Fruit fly (Drosophila melanogaster) whole organism, adult: Measurements from ENCODE around the gene CG17564.

Experiments used
- CG11617 ChIP-seq: fragments of 200-800 bp; sonication (Bioruptor generic); optimal IDR thresholded peaks from 2 replicates; lab custom pipeline; 2017; ENCODE audit warnings: mild to moderate bottlenecking, missing biosample characterization, missing genetic modification reagents, missing genetic modification characterization
- CG12768 ChIP-seq: fragments of 200-800 bp; sonication (Bioruptor generic); optimal IDR thresholded peaks from 2 replicates; lab custom pipeline; 2017; ENCODE audit warnings: missing biosample characterization, missing genetic modification characterization, mild to moderate bottlenecking, moderate library complexity, missing genetic modification reagents
- CG14711 ChIP-seq: fragments of 200-800 bp; sonication (Bioruptor generic); optimal IDR thresholded peaks from 2 replicates; lab custom pipeline; 2018; ENCODE audit warnings: missing biosample characterization, mild to moderate bottlenecking, missing genetic modification characterization, moderate library complexity
- CG1620 ChIP-seq: fragments of 200-800 bp; sonication (Bioruptor generic); optimal IDR thresholded peaks from 2 replicates; lab custom pipeline; 2016; ENCODE audit warnings: missing biosample characterization, missing genetic modification characterization
- CG33017 ChIP-seq: fragments of 200-800 bp; sonication (Bioruptor generic); optimal IDR thresholded peaks from 2 replicates; lab custom pipeline; 2018; ENCODE audit warnings: missing biosample characterization, mild to moderate bottlenecking, missing genetic modification characterization, moderate library complexity
- CG5204 ChIP-seq: fragments of 200-800 bp; sonication (Bioruptor generic); optimal IDR thresholded peaks from 2 replicates; lab custom pipeline; 2016; ENCODE audit warnings: missing biosample characterization, missing genetic modification characterization
- CG7045 ChIP-seq: fragments of 200-800 bp; sonication (Bioruptor generic); optimal IDR thresholded peaks from 2 replicates; lab custom pipeline; 2017; ENCODE audit warnings: missing biosample characterization, mild to moderate bottlenecking, missing genetic modification characterization
- CG7101 ChIP-seq: fragments of 200-800 bp; sonication (Bioruptor generic); optimal IDR thresholded peaks from 2 replicates; lab custom pipeline; 2018; ENCODE audit warnings: missing biosample characterization, mild to moderate bottlenecking, missing genetic modification characterization, moderate library complexity
- Clk ChIP-seq: fragments of 200-800 bp; sonication (Bioruptor generic); optimal IDR thresholded peaks from 2 replicates; lab custom pipeline; 2017; ENCODE audit warnings: missing biosample characterization, missing genetic modification characterization
- Crg-1 ChIP-seq: fragments of 200-800 bp; sonication (Bioruptor generic); optimal IDR thresholded peaks from 2 replicates; lab custom pipeline; 2016; ENCODE audit warnings: missing biosample characterization, missing genetic modification characterization
- Hr96 ChIP-seq: fragments of 200-800 bp; sonication (Bioruptor generic); optimal IDR thresholded peaks from 2 replicates; lab custom pipeline; 2016; ENCODE audit warnings: missing biosample characterization, missing genetic modification characterization
- Mnt ChIP-seq: fragments of 200-800 bp; sonication (Bioruptor generic); optimal IDR thresholded peaks from 2 replicates; lab custom pipeline; 2016; ENCODE audit warnings: missing biosample characterization, mild to moderate bottlenecking, missing genetic modification characterization
- bab1 ChIP-seq: fragments of 200-800 bp; sonication (Bioruptor generic); optimal IDR thresholded peaks from 3 replicates; lab custom pipeline; 2019; ENCODE audit warnings: missing biosample characterization, mild to moderate bottlenecking, missing genetic modification characterization, moderate library complexity
- cic ChIP-seq: fragments of 200-800 bp; sonication (Bioruptor generic); optimal IDR thresholded peaks from 2 replicates; lab custom pipeline; 2017; ENCODE audit warnings: missing biosample characterization, mild to moderate bottlenecking, missing genetic modification characterization, moderate library complexity
- cnc ChIP-seq, 2 experiments: fragments of >200 bp; optimal IDR thresholded peaks; 2 replicates each; lab custom pipeline; 2017
- kay ChIP-seq: fragments of 200-800 bp; sonication (Bioruptor generic); peaks from one replicate; lab custom pipeline; 2016; ENCODE audit warnings: missing biosample characterization, missing genetic modification characterization, borderline replicate concordance
- ovo ChIP-seq: fragments of 200-800 bp; sonication (Bioruptor generic); optimal IDR thresholded peaks from 2 replicates; lab custom pipeline; 2016; ENCODE audit warnings: missing biosample characterization, missing genetic modification characterization
- pad ChIP-seq: fragments of 200-800 bp; sonication (Bioruptor generic); optimal IDR thresholded peaks from 3 replicates; lab custom pipeline; 2017; ENCODE audit warnings: missing biosample characterization, missing genetic modification characterization, mild to moderate bottlenecking, moderate library complexity, missing genetic modification reagents
- tj ChIP-seq: fragments of 200-800 bp; sonication (Bioruptor generic); optimal IDR thresholded peaks from 3 replicates; lab custom pipeline; 2017; ENCODE audit warnings: missing biosample characterization, mild to moderate bottlenecking, missing genetic modification characterization, moderate library complexity
- toe ChIP-seq: fragments of 200-800 bp; sonication (Bioruptor generic); optimal IDR thresholded peaks from 2 replicates; lab custom pipeline; 2016; ENCODE audit warnings: missing biosample characterization, missing genetic modification characterization

Gene CG17564

DNA sequence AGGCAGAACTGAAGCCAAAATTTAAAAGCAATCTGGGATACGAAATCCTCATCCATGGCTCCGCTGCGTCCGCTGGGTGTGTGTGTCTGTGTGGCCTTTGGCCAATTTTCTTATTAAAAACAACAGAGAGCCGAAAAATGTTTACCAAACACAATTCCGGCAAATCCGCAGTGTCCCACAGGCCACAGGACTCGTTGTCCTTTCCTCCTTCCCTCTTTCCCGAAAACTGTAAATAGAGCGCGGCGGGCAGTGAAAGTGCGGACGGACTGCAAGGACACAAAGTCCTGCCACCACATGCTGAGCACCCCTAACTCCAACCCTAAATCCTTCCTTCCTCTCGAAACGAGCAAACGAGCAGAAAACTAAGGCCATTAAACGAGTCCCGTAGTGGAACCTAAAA is 34.2 kb upstream of the CG17564 start:
- no peak for TF ChIP-seq Hr96 (GFP tag; lab: Kevin White, UChicago)

dm6 chr2L:19328610-19329009 is 28.9 kb upstream of the CG17564 start:
- TF ChIP-seq Clk (GFP tag; lab: Kevin White, UChicago) (no peak), CG7101 (tag; lab: Kevin White, UChicago) (no peak), Crg-1 (GFP tag; lab: Kevin White, UChicago) (no peak), toe (GFP tag; lab: Kevin White, UChicago) (no peak), CG12768 (GFP tag; lab: Kevin White, UChicago) (no peak), CG1620 (GFP tag; lab: Kevin White, UChicago) (no peak), bab1 (no peak), cnc (optimal IDR thresholded peaks at IDR 0.05; lab: Kevin White, UChicago) (no peak), cic (no peak), CG14711 (tag; lab: Kevin White, UChicago) (no peak), ovo (GFP tag; lab: Kevin White, UChicago) (no peak), CG11617 (no peak), Hr96 (GFP tag; lab: Kevin White, UChicago) (no peak), tj (no peak), CG5204 (GFP tag; lab: Kevin White, UChicago) (no peak), CG33017 (tag; lab: Kevin White, UChicago) (no peak), CG7045 (GFP tag; lab: Kevin White, UChicago) (no peak)

DNA sequence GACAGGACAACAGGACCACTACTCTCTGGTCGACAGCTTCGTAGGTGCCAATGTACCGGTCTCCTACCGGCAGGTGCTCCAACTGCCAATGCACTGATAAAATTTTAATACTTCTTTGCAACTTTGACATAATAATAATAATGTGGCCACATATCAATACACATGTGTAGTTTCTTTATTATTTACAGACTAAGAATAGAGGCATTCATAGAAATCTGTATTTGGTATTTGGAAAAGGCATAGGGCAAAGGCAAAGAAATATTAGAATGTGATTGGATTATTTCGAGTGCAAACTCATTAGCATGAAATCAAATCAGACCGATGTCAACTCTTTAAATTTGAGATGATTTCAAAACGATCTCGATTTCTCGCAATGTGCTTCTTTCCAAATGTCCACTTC is 28.1 kb upstream of the CG17564 start:
- no peak for TF ChIP-seq CG5204 (GFP tag; lab: Kevin White, UChicago)
- TF ChIP-seq ovo (GFP tag; lab: Kevin White, UChicago) = no peak
- TF ChIP-seq cnc (optimal IDR thresholded peaks at IDR 0.05; lab: Kevin White, UChicago) = no peak
- TF ChIP-seq CG7101 (tag; lab: Kevin White, UChicago) = no peak
- no peak for TF ChIP-seq CG14711 (tag; lab: Kevin White, UChicago)
- no peak for TF ChIP-seq CG1620 (GFP tag; lab: Kevin White, UChicago)
- TF ChIP-seq CG33017 (tag; lab: Kevin White, UChicago) = no peak
- no peak for TF ChIP-seq tj
- no peak for TF ChIP-seq Clk (GFP tag; lab: Kevin White, UChicago)
- TF ChIP-seq Crg-1 (GFP tag; lab: Kevin White, UChicago) = no peak
- TF ChIP-seq toe (GFP tag; lab: Kevin White, UChicago) = no peak

DNA sequence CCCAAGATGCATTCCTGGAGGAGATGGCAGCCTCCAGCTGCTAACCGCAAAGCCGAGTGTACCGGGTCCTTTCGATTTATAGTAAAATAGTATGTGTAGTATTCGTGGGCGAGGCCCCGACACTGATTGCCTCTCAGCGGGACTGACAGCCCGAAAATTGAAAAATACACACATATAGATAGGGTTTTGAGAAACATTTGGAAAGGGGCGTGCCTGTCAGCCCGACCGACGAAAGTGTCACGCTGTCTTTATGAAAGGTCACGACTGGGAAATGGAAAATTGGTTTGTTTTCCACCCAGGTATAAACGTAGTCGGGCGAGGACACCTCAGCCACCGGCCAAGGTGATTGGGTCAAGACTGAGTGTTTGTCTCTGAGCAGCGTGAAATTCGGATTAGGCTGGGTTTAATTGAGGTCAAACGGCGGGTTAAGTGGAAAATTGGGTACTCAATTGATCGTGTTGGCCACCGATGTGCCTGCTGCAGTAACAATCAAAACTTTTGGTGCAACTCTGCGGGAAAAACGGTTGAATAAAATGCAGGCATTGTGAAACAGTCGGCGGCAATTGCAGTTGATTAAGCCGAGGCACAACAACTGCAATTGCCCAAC is 27.2 kb upstream of the CG17564 start:
- TF ChIP-seq CG7045 (GFP tag; lab: Kevin White, UChicago) = no peak
- no peak for TF ChIP-seq CG5204 (GFP tag; lab: Kevin White, UChicago)
- TF ChIP-seq Hr96 (GFP tag; lab: Kevin White, UChicago) = no peak
- TF ChIP-seq bab1 = no peak
- no peak for TF ChIP-seq cic
- no peak for TF ChIP-seq CG12768 (GFP tag; lab: Kevin White, UChicago)
- no peak for TF ChIP-seq tj
- no peak for TF ChIP-seq ovo (GFP tag; lab: Kevin White, UChicago)
- TF ChIP-seq toe (GFP tag; lab: Kevin White, UChicago) = no peak
- TF ChIP-seq CG7101 (tag; lab: Kevin White, UChicago) = no peak

DNA sequence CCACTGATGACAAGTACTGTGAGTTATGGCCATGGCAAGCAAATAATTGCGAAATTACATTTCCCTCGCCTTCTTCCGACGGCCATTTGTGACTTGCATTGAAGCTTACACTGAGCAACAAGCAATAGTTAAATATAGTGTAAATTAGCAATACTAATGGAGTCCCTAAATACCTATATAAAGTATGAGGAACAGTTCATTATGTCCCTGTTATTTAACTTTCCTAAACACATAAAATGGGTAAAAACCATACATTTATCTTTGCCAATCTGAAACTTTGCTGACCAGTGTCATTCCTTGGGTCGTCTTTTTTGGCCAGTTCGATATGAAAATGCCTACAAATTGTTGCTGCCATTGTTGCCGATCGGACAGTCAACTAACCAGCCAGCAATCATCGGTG is 25.7 kb upstream of the CG17564 start:
- TF ChIP-seq CG1620 (GFP tag; lab: Kevin White, UChicago) (no peak), ovo (GFP tag; lab: Kevin White, UChicago) (no peak), CG7101 (tag; lab: Kevin White, UChicago) (no peak), bab1 (no peak), cic (no peak), Clk (GFP tag; lab: Kevin White, UChicago) (no peak), Hr96 (GFP tag; lab: Kevin White, UChicago) (no peak), pad (GFP tag; lab: Kevin White, UChicago) (no peak), CG14711 (tag; lab: Kevin White, UChicago) (no peak), tj (no peak), CG11617 (no peak), cnc (optimal IDR thresholded peaks at IDR 0.05; lab: Kevin White, UChicago) (no peak), toe (GFP tag; lab: Kevin White, UChicago) (no peak), CG12768 (GFP tag; lab: Kevin White, UChicago) (no peak), Mnt (GFP tag; lab: Kevin White, UChicago) (no peak)

DNA sequence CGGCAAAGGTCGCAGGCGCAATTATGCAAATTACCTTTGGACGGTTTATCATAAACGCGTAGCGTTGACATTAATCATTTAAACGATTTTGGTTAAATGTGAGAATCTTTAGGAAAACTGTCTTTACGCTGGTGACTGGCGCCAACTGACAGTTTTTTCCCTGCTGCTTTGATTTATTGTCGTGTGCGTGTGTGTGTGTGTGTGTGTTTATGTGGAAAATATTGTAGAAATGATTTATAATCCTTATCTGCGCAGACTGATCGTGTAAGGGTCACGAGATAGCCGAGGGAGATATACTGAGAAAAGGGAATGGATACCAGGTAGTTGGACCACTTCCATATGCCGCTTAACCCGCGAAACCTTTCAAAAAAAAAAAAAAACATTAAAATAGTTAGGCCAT is 25.0 kb upstream of the CG17564 start:
- no peak for TF ChIP-seq CG33017 (tag; lab: Kevin White, UChicago)
- TF ChIP-seq Hr96 (GFP tag; lab: Kevin White, UChicago) = no peak
- TF ChIP-seq CG14711 (tag; lab: Kevin White, UChicago) = no peak
- no peak for TF ChIP-seq pad (GFP tag; lab: Kevin White, UChicago)
- TF ChIP-seq ovo (GFP tag; lab: Kevin White, UChicago) = no peak
- TF ChIP-seq tj = no peak
- TF ChIP-seq toe (GFP tag; lab: Kevin White, UChicago) = no peak
- no peak for TF ChIP-seq CG1620 (GFP tag; lab: Kevin White, UChicago)

DNA sequence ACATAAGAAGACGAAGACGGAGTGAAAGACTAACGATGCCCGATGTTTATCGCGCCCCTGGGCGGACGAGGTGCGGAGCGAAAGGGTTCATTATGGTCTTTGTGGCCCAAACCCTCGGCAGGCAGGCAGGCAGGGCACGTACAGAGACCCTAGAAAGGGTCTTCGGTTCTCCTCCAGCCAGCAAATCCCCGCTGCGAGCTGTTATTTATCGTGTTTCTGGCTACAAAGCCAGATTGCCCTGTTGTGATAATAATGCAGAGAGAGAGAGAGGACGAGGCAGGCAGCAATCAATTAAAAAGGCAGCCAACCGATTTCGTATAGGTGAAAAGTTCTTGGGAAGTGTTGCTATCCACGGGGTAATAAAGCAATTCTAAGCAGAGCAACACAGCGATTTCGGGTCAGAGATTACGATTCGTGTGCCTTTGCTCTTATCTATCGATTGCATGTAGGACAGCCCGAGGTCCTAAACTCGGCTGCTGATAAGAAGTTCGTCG is 23.8 kb upstream of the CG17564 start:
- no peak for TF ChIP-seq cic
- no peak for TF ChIP-seq CG12768 (GFP tag; lab: Kevin White, UChicago)
- no peak for TF ChIP-seq Clk (GFP tag; lab: Kevin White, UChicago)
- TF ChIP-seq kay (GFP tag; lab: Kevin White, UChicago) = no peak
- TF ChIP-seq cnc (optimal IDR thresholded peaks at IDR 0.05; lab: Kevin White, UChicago) = no peak
- TF ChIP-seq Hr96 (GFP tag; lab: Kevin White, UChicago) = no peak
- no peak for TF ChIP-seq Crg-1 (GFP tag; lab: Kevin White, UChicago)
- TF ChIP-seq CG14711 (tag; lab: Kevin White, UChicago) = no peak
- no peak for TF ChIP-seq CG7045 (GFP tag; lab: Kevin White, UChicago)
